Worm (Caenorhabditis elegans) whole organism, young adult: ENCODE measurements around the gene C14E2.6.

Experiments used
- B0261.1 ChIP-seq: sonication (generic microtip); optimal IDR thresholded peaks from 2 replicates; lab custom pipeline; 2016; ENCODE audit warnings: mild to moderate bottlenecking, missing genetic modification characterization, moderate library complexity, missing compliant biosample characterization
- B0336.3 ChIP-seq: fragments of 200-800 bp; sonication (Bioruptor generic); IDR thresholded peaks from 2 replicates; pipeline ENCODE4 v1.3.6; 2022; ENCODE audit warnings: missing genetic modification characterization, missing compliant biosample characterization
- C17E4.6 ChIP-seq: fragments of 200-800 bp; sonication (Bioruptor generic); IDR thresholded peaks from 2 replicates; pipeline ENCODE4 v1.3.6; 2022; ENCODE audit warnings: missing genetic modification reagents, missing genetic modification characterization, missing compliant biosample characterization
- F22D6.2 ChIP-seq: sonication (generic microtip); optimal IDR thresholded peaks from 2 replicates; lab custom pipeline; 2016; ENCODE audit warnings: mild to moderate bottlenecking, missing genetic modification characterization, missing compliant biosample characterization
- F23B12.7 ChIP-seq: sonication (generic microtip); optimal IDR thresholded peaks from 2 replicates; lab custom pipeline; 2017; ENCODE audit warnings: missing genetic modification characterization, mild to moderate bottlenecking, missing compliant biosample characterization, antibody characterized with exemption, moderate library complexity; ENCODE audit not compliant: insufficient read depth
- F33H1.4 ChIP-seq: fragments of 200-800 bp; sonication (Bioruptor generic); IDR thresholded peaks from 2 replicates; pipeline ENCODE4 v1.3.6; 2022; ENCODE audit warnings: missing genetic modification reagents, missing genetic modification characterization, missing compliant biosample characterization
- F57C9.4 ChIP-seq: sonication (generic microtip); optimal IDR thresholded peaks from 2 replicates; lab custom pipeline; 2017; ENCODE audit warnings: mild to moderate bottlenecking, missing genetic modification characterization, missing compliant biosample characterization
- K11D2.4 ChIP-seq: fragments of 200-800 bp; sonication (Bioruptor generic); IDR thresholded peaks from 2 replicates; pipeline ENCODE4 v1.3.6; 2022; ENCODE audit warnings: missing genetic modification reagents, missing genetic modification characterization, missing compliant biosample characterization
- K12H6.12 ChIP-seq: fragments of 200-800 bp; sonication (Bioruptor generic); optimal IDR thresholded peaks from 2 replicates; lab custom pipeline; 2018; ENCODE audit warnings: mild to moderate bottlenecking, missing genetic modification characterization, missing compliant biosample characterization
- aptf-3 ChIP-seq: fragments of 200-800 bp; sonication (Bioruptor generic); IDR thresholded peaks from 2 replicates; pipeline ENCODE4 v1.3.6; 2022; ENCODE audit warnings: missing genetic modification characterization, missing compliant biosample characterization
- atf-7 ChIP-seq: sonication (generic microtip); optimal IDR thresholded peaks from 2 replicates; lab custom pipeline; 2017; ENCODE audit warnings: mild to moderate bottlenecking, missing genetic modification characterization, missing compliant biosample characterization
- attf-3 ChIP-seq: fragments of 200-800 bp; sonication (Bioruptor generic); conservative IDR thresholded peaks from 2 replicates; pipeline ENCODE4 v1.3.6; 2022; ENCODE audit warnings: missing genetic modification reagents, missing genetic modification characterization, missing compliant biosample characterization
- bed-2 ChIP-seq: fragments of 200-800 bp; sonication (Bioruptor generic); IDR thresholded peaks from 2 replicates; pipeline ENCODE4 v1.3.6; 2022; ENCODE audit warnings: missing genetic modification reagents, missing genetic modification characterization, missing compliant biosample characterization
- ccch-3 ChIP-seq: fragments of 200-800 bp; sonication (Bioruptor generic); optimal IDR thresholded peaks from 2 replicates; lab custom pipeline; 2018; ENCODE audit warnings: mild to moderate bottlenecking, missing genetic modification characterization, missing compliant biosample characterization
- cebp-1 ChIP-seq, 2 experiments: fragments of 200-800 bp in 1 of 2; sonication (Bioruptor generic) in 1 of 2; sonication (generic microtip) in 1 of 2; IDR thresholded peaks in 1 of 2; optimal IDR thresholded peaks in 1 of 2; 2 replicates each; pipeline versions ENCODE4 v1.3.6 to Lab custom; 2017 to 2022; ENCODE audit warnings: missing compliant biosample characterization in 2 of 2, missing genetic modification characterization in 2 of 2, mild to moderate bottlenecking in 1 of 2, missing genetic modification reagents in 1 of 2, moderate library complexity in 1 of 2
- ceh-100 ChIP-seq: fragments of 200-800 bp; sonication (Bioruptor generic); IDR thresholded peaks from 2 replicates; pipeline ENCODE4 v1.3.6; 2022; ENCODE audit warnings: missing genetic modification reagents, missing genetic modification characterization, missing compliant biosample characterization
- ceh-40 ChIP-seq: fragments of 200-800 bp; sonication (Bioruptor generic); IDR thresholded peaks from 2 replicates; pipeline ENCODE4 v1.3.6; 2022; ENCODE audit warnings: missing genetic modification characterization, missing compliant biosample characterization
- ceh-91 ChIP-seq: fragments of 200-800 bp; sonication (Bioruptor generic); IDR thresholded peaks from 2 replicates; pipeline ENCODE4 v1.3.6; 2022; ENCODE audit warnings: missing genetic modification reagents, missing genetic modification characterization, missing compliant biosample characterization
- dpl-1 ChIP-seq: fragments of 150-350 bp; optimal IDR thresholded peaks from 2 replicates; lab custom pipeline; 2014; ENCODE audit warnings: missing biosample characterization, missing genetic modification reagents, missing genetic modification characterization
- ets-4 ChIP-seq: fragments of 200-800 bp; sonication (Bioruptor generic); optimal IDR thresholded peaks from 2 replicates; lab custom pipeline; 2018; ENCODE audit warnings: mild to moderate bottlenecking, missing genetic modification characterization, missing compliant biosample characterization
- fkh-3 ChIP-seq: sonication (generic microtip); optimal IDR thresholded peaks from 2 replicates; lab custom pipeline; 2016; ENCODE audit warnings: mild to moderate bottlenecking, missing genetic modification characterization, missing compliant biosample characterization
- hmg-20 ChIP-seq: fragments of 200-800 bp; sonication (Bioruptor generic); IDR thresholded peaks from 2 replicates; pipeline ENCODE4 v1.3.6; 2022; ENCODE audit warnings: missing genetic modification reagents, missing genetic modification characterization, missing compliant biosample characterization
- lin-35 ChIP-seq, 3 experiments: fragments of 150-350 bp in 2 of 3; sonication (generic microtip) in 1 of 3; optimal IDR thresholded peaks; 2 replicates each; lab custom pipeline; 2014 to 2018; ENCODE audit warnings: missing biosample characterization in 3 of 3, missing genetic modification characterization in 3 of 3, missing genetic modification reagents in 3 of 3
- lsl-1 ChIP-seq: fragments of 200-800 bp; sonication (Bioruptor generic); optimal IDR thresholded peaks from 2 replicates; lab custom pipeline; 2018; ENCODE audit warnings: mild to moderate bottlenecking, missing genetic modification characterization, moderate library complexity, missing compliant biosample characterization
- madf-10 ChIP-seq: sonication (generic microtip); optimal IDR thresholded peaks from 2 replicates; lab custom pipeline; 2016; ENCODE audit warnings: mild to moderate bottlenecking, missing genetic modification characterization, missing compliant biosample characterization
- madf-3 ChIP-seq: fragments of 200-800 bp; sonication (Bioruptor generic); IDR thresholded peaks from 2 replicates; pipeline ENCODE4 v1.3.6; 2022; ENCODE audit warnings: missing genetic modification reagents, missing genetic modification characterization, missing compliant biosample characterization
- madf-8 ChIP-seq: fragments of 200-800 bp; sonication (Bioruptor generic); conservative IDR thresholded peaks from 2 replicates; pipeline ENCODE4 v1.3.6; 2022; ENCODE audit warnings: missing genetic modification reagents, missing genetic modification characterization, missing compliant biosample characterization
- mel-28 ChIP-seq: sonication (generic microtip); optimal IDR thresholded peaks from 2 replicates; lab custom pipeline; 2016; ENCODE audit warnings: borderline replicate concordance, mild to moderate bottlenecking, missing genetic modification characterization, missing compliant biosample characterization
- mxl-1 ChIP-seq: sonication (generic microtip); optimal IDR thresholded peaks from 2 replicates; lab custom pipeline; 2016; ENCODE audit warnings: missing genetic modification characterization, missing compliant biosample characterization
- nfya-2 ChIP-seq: fragments of 200-800 bp; sonication (Bioruptor generic); IDR thresholded peaks from 2 replicates; pipeline ENCODE4 v1.3.6; 2022; ENCODE audit warnings: missing genetic modification reagents, missing genetic modification characterization, missing compliant biosample characterization
- nfyb-1 ChIP-seq: fragments of 200-800 bp; sonication (Bioruptor generic); IDR thresholded peaks from 2 replicates; pipeline ENCODE4 v1.3.6; 2022; ENCODE audit warnings: missing genetic modification reagents, missing genetic modification characterization, missing compliant biosample characterization
- nhr-179 ChIP-seq: sonication (generic microtip); optimal IDR thresholded peaks from 2 replicates; lab custom pipeline; 2016; ENCODE audit warnings: mild to moderate bottlenecking, missing genetic modification characterization, missing compliant biosample characterization
- nhr-80 ChIP-seq: sonication (generic microtip); optimal IDR thresholded peaks from 2 replicates; lab custom pipeline; 2016; ENCODE audit warnings: missing genetic modification characterization, missing compliant biosample characterization
- pbrm-1 ChIP-seq: fragments of 200-800 bp; sonication (Bioruptor generic); IDR thresholded peaks from 2 replicates; pipeline ENCODE4 v1.3.6; 2022; ENCODE audit warnings: missing genetic modification reagents, missing genetic modification characterization, missing compliant biosample characterization
- rpc-1 ChIP-seq, 2 experiments: fragments of 150-350 bp in 1 of 2; sonication (generic microtip) in 1 of 2; optimal IDR thresholded peaks; 2 replicates each; lab custom pipeline; 2014 to 2018; ENCODE audit warnings: missing biosample characterization in 1 of 2, missing genetic modification characterization in 1 of 2, missing genetic modification reagents in 1 of 2, missing genotype in 1 of 2
- snpc-1.1 ChIP-seq: sonication (generic microtip); optimal IDR thresholded peaks from 2 replicates; lab custom pipeline; 2017; ENCODE audit warnings: missing genetic modification characterization, mild to moderate bottlenecking, missing compliant biosample characterization, antibody characterized with exemption, moderate library complexity, missing genotype, missing genetic modification reagents; ENCODE audit not compliant: insufficient read depth
- snpc-4 ChIP-seq, 5 experiments: fragments of 150-350 bp in 1 of 5; sonication (generic microtip) in 4 of 5; optimal IDR thresholded peaks; 2 replicates each; lab custom pipeline; 2014 to 2018; ENCODE audit warnings: missing genetic modification characterization in 5 of 5, missing biosample characterization in 3 of 5, antibody characterized with exemption in 2 of 5, mild to moderate bottlenecking in 2 of 5, missing compliant biosample characterization in 2 of 5, missing genotype in 2 of 5, moderate library complexity in 2 of 5, missing genetic modification reagents in 1 of 5
- unc-130 ChIP-seq: sonication (generic microtip); optimal IDR thresholded peaks from 2 replicates; lab custom pipeline; 2016; ENCODE audit warnings: missing genetic modification reagents, missing genetic modification characterization, missing compliant biosample characterization
- xnd-1 ChIP-seq: sonication (generic microtip); optimal IDR thresholded peaks from 2 replicates; lab custom pipeline; 2016; ENCODE audit warnings: missing genotype, missing genetic modification reagents, missing genetic modification characterization, missing compliant biosample characterization
- ztf-28 ChIP-seq: fragments of 200-800 bp; sonication (Bioruptor generic); IDR thresholded peaks from 2 replicates; pipeline ENCODE4 v1.3.6; 2022; ENCODE audit warnings: missing genetic modification reagents, missing genetic modification characterization, missing compliant biosample characterization

Gene C14E2.6

DNA sequence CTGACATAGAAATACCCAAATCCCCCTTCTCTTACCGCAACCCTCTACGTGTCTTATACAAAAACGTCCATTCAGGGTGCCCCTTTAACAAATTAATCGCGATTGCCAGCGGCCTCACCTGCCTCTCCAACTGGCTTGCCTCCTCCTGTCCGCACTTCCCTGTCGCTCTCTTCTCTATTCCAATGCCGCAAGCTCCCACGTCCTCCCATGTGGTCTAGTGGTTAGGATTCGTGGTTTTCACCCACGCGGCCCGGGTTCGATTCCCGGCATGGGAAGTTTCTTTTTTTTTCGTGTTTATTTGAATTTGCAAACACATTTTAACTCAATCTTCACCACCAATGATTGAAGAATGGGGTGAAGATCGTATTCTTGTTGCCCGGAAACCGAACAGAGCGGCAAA lies 28.8 kb upstream of the C14E2.6 start (continued):
- TF ChIP-seq nhr-80 (peak; percentile 35), F33H1.4 (GFP tag; lab: Robert Waterston, UW) (no peak), F23B12.7 (tag; lab: Kevin White, UChicago) (no peak), mxl-1 (tag; lab: Kevin White, UChicago) (peak; percentile 67), madf-3 (no peak), K12H6.12 (tag; lab: Kevin White, UChicago) (peak; percentile 4), F22D6.2 (no peak), aptf-3 (GFP tag; lab: Robert Waterston, UW) (no peak), fkh-3 (tag; lab: Kevin White, UChicago) (no peak), lin-35 (GFP tag; optimal IDR thresholded peaks at IDR 0.05; lab: Kevin White, UChicago) (peak in 1 of 3 experiments; percentile 37), nfyb-1 (0 out of 2 replicates have a peak, but pooled peaks have one; percentile 50), C17E4.6 (GFP tag; lab: Robert Waterston, UW) (no peak), ets-4 (no peak), snpc-4 (GFP tag; optimal IDR thresholded peaks at IDR 0.05; lab: Kevin White, UChicago) (peak; percentile 55), snpc-4 (tag; optimal IDR thresholded peaks at IDR 0.05; lab: Kevin White, UChicago) (no peak), attf-3 (GFP tag; lab: Robert Waterston, UW) (no peak), nfya-2 (no peak), cebp-1 (GFP tag; IDR thresholded peaks at IDR 0.05; lab: Robert Waterston, UW) (0 out of 2 replicates have a peak, but pooled peaks have one; percentile 43), cebp-1 (tag; optimal IDR thresholded peaks at IDR 0.05; lab: Kevin White, UChicago) (no peak), B0261.1 (tag; lab: Kevin White, UChicago) (peak; percentile 94), ceh-40 (GFP tag; lab: Robert Waterston, UW) (0 out of 2 replicates have a peak, but pooled peaks have one; percentile 12), mel-28 (peak; percentile 53), K11D2.4 (GFP tag; lab: Robert Waterston, UW) (peak; percentile 74), unc-130 (GFP tag; lab: Kevin White, UChicago) (no peak), B0336.3 (GFP tag; lab: Robert Waterston, UW) (no peak), ztf-28 (GFP tag; lab: Robert Waterston, UW) (0 out of 2 replicates have a peak, but pooled peaks have one; percentile 30), snpc-1.1 (tag; lab: Kevin White, UChicago) (peak; percentile 23), pbrm-1 (GFP tag; lab: Robert Waterston, UW) (peak; percentile 82), nhr-179 (tag; lab: Kevin White, UChicago) (no peak), madf-10 (tag; lab: Kevin White, UChicago) (peak; percentile 66), atf-7 (tag; lab: Kevin White, UChicago) (peak; percentile 42), ceh-100 (GFP tag; lab: Robert Waterston, UW) (peak; percentile 23; the same call in 1 of the 2 replicates), rpc-1 (optimal IDR thresholded peaks at IDR 0.05; lab: Kevin White, UChicago) (peak; percentile 63), rpc-1 (tag; optimal IDR thresholded peaks at IDR 0.05; lab: Kevin White, UChicago) (peak; percentile 79), ccch-3 (no peak), ceh-91 (GFP tag; lab: Robert Waterston, UW) (no peak)

DNA sequence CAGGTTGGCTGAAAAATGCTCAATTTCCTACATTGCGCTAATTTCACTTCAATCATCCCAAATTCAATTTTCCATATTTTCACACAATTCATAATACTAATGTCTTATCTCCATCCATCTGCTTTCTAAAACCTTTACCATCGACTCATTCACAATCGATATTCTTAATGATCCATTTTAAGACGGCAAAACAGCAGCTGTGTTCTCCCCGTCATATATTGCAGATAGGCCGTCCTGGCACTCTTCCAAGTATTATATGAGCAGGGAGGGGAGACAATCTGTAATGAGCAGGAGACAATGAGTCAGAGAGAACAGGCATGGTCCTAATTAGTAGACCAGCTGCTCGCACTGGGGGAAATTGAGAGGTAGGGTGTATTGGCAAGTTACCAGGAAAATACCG lies 27.9 kb upstream of the C14E2.6 start:
- no peak for TF ChIP-seq lsl-1 (GFP tag; lab: Kevin White, UChicago)
- TF ChIP-seq madf-8 (GFP tag; lab: Robert Waterston, UW): no peak
- no peak for TF ChIP-seq F57C9.4 (tag; lab: Kevin White, UChicago)
- no peak for TF ChIP-seq aptf-3 (GFP tag; lab: Robert Waterston, UW)
- TF ChIP-seq xnd-1 (tag; lab: Kevin White, UChicago): no peak
- TF ChIP-seq hmg-20 (GFP tag; lab: Robert Waterston, UW): no peak
- TF ChIP-seq dpl-1 (GFP tag; lab: Kevin White, UChicago): no peak
- no peak for TF ChIP-seq bed-2 (GFP tag; lab: Robert Waterston, UW)
